Worm (Caenorhabditis elegans) whole organism, mixed stage, embryonic: Measurements from ENCODE around the gene tat-4.

Experiments
- M03D4.4 ChIP-seq: sonication (generic microtip); optimal IDR thresholded peaks from 2 replicates; lab custom pipeline; 2017; ENCODE audit warnings: mild to moderate bottlenecking, missing genetic modification characterization, missing compliant biosample characterization
- bed-3 ChIP-seq: fragments of 200-800 bp; sonication (Bioruptor generic); optimal IDR thresholded peaks from 3 replicates; lab custom pipeline; 2018; ENCODE audit warnings: mild to moderate bottlenecking, missing genetic modification characterization, moderate library complexity, missing compliant biosample characterization
- blmp-1 ChIP-seq: fragments of 150-350 bp; optimal IDR thresholded peaks from 2 replicates; lab custom pipeline; 2014; ENCODE audit warnings: missing biosample characterization, missing genetic modification characterization
- ceh-39 ChIP-seq: fragments of 150-350 bp; optimal IDR thresholded peaks from 2 replicates; lab custom pipeline; 2014; ENCODE audit warnings: missing biosample characterization, missing genetic modification characterization
- ceh-83 ChIP-seq: fragments of 200-800 bp; sonication (Bioruptor generic); optimal IDR thresholded peaks from 2 replicates; lab custom pipeline; 2018; ENCODE audit warnings: mild to moderate bottlenecking, missing genetic modification characterization, missing compliant biosample characterization
- ces-1 ChIP-seq: fragments of 150-350 bp; optimal IDR thresholded peaks from 2 replicates; lab custom pipeline; 2014; ENCODE audit warnings: missing biosample characterization, missing genetic modification reagents, missing genetic modification characterization
- cnd-1 ChIP-seq: fragments of 200-800 bp; sonication (Bioruptor generic); optimal IDR thresholded peaks from 2 replicates; lab custom pipeline; 2018; ENCODE audit warnings: mild to moderate bottlenecking, missing genetic modification characterization, missing compliant biosample characterization
- drap-1 ChIP-seq: fragments of 200-800 bp; sonication (Bioruptor generic); optimal IDR thresholded peaks from 3 replicates; lab custom pipeline; 2018; ENCODE audit warnings: mild to moderate bottlenecking, missing genetic modification characterization, missing compliant biosample characterization
- elt-1 ChIP-seq: sonication (generic microtip); optimal IDR thresholded peaks from 2 replicates; lab custom pipeline; 2017; ENCODE audit warnings: missing genetic modification characterization, mild to moderate bottlenecking, missing compliant biosample characterization, antibody characterized with exemption, moderate library complexity, borderline replicate concordance; ENCODE audit not compliant: insufficient read depth
- elt-3 ChIP-seq: fragments of 150-350 bp; optimal IDR thresholded peaks from 2 replicates; lab custom pipeline; 2014; ENCODE audit warnings: missing biosample characterization, missing genetic modification characterization
- flh-1 ChIP-seq: fragments of 200-800 bp; sonication (Bioruptor generic); optimal IDR thresholded peaks from 2 replicates; lab custom pipeline; 2018; ENCODE audit warnings: mild to moderate bottlenecking, missing genetic modification characterization, moderate library complexity, missing compliant biosample characterization
- lin-13 ChIP-seq: fragments of 150-350 bp; optimal IDR thresholded peaks from 2 replicates; lab custom pipeline; 2014; ENCODE audit warnings: missing biosample characterization, missing genetic modification characterization
- mab-5 ChIP-seq: fragments of 150-350 bp; optimal IDR thresholded peaks from 2 replicates; lab custom pipeline; 2014; ENCODE audit warnings: missing biosample characterization, missing genetic modification characterization
- mep-1 ChIP-seq: fragments of 150-350 bp; optimal IDR thresholded peaks from 2 replicates; lab custom pipeline; 2017; ENCODE audit warnings: missing biosample characterization, missing genetic modification reagents, missing genetic modification characterization, inconsistent platforms
- mls-2 ChIP-seq: sonication (generic microtip); optimal IDR thresholded peaks from 2 replicates; lab custom pipeline; 2016; ENCODE audit warnings: mild to moderate bottlenecking, missing genetic modification characterization, moderate library complexity, missing compliant biosample characterization
- nhr-12 ChIP-seq: fragments of 150-350 bp; optimal IDR thresholded peaks from 2 replicates; lab custom pipeline; 2014; ENCODE audit warnings: missing biosample characterization, missing genetic modification characterization
- nhr-2 ChIP-seq: fragments of 150-350 bp; optimal IDR thresholded peaks from 2 replicates; lab custom pipeline; 2014; ENCODE audit warnings: missing biosample characterization, missing genetic modification characterization
- nhr-237 ChIP-seq: fragments of 150-350 bp; optimal IDR thresholded peaks from 2 replicates; lab custom pipeline; 2014; ENCODE audit warnings: missing biosample characterization, missing genetic modification characterization
- nhr-28 ChIP-seq: fragments of 150-350 bp; optimal IDR thresholded peaks from 2 replicates; lab custom pipeline; 2014; ENCODE audit warnings: missing biosample characterization, missing genetic modification characterization
- nhr-76 ChIP-seq: sonication (generic microtip); optimal IDR thresholded peaks from 2 replicates; lab custom pipeline; 2017; ENCODE audit warnings: missing biosample characterization, missing genetic modification characterization
- sem-2 ChIP-seq: fragments of 200-800 bp; sonication (Bioruptor generic); optimal IDR thresholded peaks from 2 replicates; lab custom pipeline; 2018; ENCODE audit warnings: mild to moderate bottlenecking, missing genetic modification characterization, missing compliant biosample characterization
- snpc-4 ChIP-seq: fragments of 150-350 bp; optimal IDR thresholded peaks from 2 replicates; lab custom pipeline; 2014; ENCODE audit warnings: missing biosample characterization, missing genetic modification characterization
- sptf-1 ChIP-seq: sonication (generic microtip); optimal IDR thresholded peaks from 2 replicates; lab custom pipeline; 2017; ENCODE audit warnings: mild to moderate bottlenecking, missing genetic modification characterization, moderate library complexity, missing compliant biosample characterization
- tbx-8 ChIP-seq: fragments of 200-800 bp; sonication (Bioruptor generic); optimal IDR thresholded peaks from 2 replicates; lab custom pipeline; 2018; ENCODE audit warnings: mild to moderate bottlenecking, missing genetic modification characterization, moderate library complexity, missing compliant biosample characterization
- unc-120 ChIP-seq: sonication (generic microtip); optimal IDR thresholded peaks from 2 replicates; lab custom pipeline; 2017; ENCODE audit warnings: missing genetic modification characterization, missing compliant biosample characterization; ENCODE audit not compliant: poor library complexity, severe bottlenecking
- unc-39 ChIP-seq: fragments of 150-350 bp; optimal IDR thresholded peaks from 2 replicates; lab custom pipeline; 2014; ENCODE audit warnings: missing biosample characterization, missing genetic modification characterization
- unc-62 ChIP-seq: fragments of 150-350 bp; optimal IDR thresholded peaks from 2 replicates; lab custom pipeline; 2014; ENCODE audit warnings: missing biosample characterization, missing genetic modification reagents, missing genetic modification characterization
- zip-8 ChIP-seq: fragments of 150-350 bp; optimal IDR thresholded peaks from 2 replicates; lab custom pipeline; 2014; ENCODE audit warnings: missing biosample characterization, missing genetic modification characterization
- ztf-11 ChIP-seq: fragments of 150-350 bp; optimal IDR thresholded peaks from 2 replicates; lab custom pipeline; 2014; ENCODE audit warnings: missing biosample characterization, missing genetic modification characterization

The tat-4 gene

DNA sequence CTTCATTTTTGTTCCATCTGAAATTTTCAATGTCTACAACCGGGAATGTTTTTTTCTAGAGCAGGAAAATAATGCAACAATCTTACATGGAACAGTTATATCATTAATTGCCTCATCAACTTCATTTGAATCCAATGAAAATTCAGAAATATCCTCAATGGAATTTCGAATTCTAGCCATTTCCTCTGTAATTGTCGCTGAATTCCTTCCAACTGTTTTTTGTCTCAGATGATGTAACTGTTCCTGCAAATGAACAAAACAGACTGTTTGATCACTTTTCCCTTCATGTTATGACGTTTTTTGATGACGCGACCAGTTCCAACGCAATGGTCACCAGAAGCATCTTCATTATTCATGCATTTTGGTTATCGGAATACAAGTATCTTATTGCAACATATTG lies 22.6 kb downstream of the tat-4 start:
- TF ChIP-seq tbx-8 (GFP tag; lab: Kevin White, UChicago) (no peak), unc-39 (no peak), sem-2 (GFP tag; lab: Kevin White, UChicago) (no peak), nhr-28 (tag; lab: Kevin White, UChicago) (no peak), blmp-1 (tag; lab: Kevin White, UChicago) (no peak), cnd-1 (tag; lab: Kevin White, UChicago) (no peak), ceh-39 (tag; lab: Kevin White, UChicago) (no peak), nhr-76 (tag; lab: Kevin White, UChicago) (no peak), lin-13 (no peak), ztf-11 (tag; lab: Kevin White, UChicago) (no peak)

DNA sequence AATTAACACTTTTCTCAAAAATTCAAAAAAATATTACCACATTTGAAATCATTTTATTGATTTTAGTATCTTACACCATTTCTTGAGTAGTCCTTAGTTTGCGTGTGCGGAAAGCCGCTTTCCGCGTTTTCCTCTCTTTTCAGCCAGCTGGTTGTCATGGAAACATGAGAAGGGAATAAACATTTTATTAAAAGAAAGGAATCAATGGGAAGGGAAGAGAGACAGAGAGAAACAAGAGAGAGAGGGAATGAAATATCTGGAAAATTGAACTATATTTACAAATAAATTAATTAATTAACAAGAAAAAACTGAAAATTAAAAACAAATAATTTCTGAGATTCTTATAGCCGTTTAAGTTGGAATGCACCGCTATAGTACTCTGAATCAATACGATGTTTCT lies 24.7 kb downstream of the tat-4 start, which contains the start of gene mks-2:
Gene mks-2, minus strand, starts transcription at position 101 of the 400 bp plus-strand sequence.
- no peak for TF ChIP-seq unc-39
- no peak for TF ChIP-seq cnd-1 (tag; lab: Kevin White, UChicago)
- TF ChIP-seq elt-3: no peak

DNA sequence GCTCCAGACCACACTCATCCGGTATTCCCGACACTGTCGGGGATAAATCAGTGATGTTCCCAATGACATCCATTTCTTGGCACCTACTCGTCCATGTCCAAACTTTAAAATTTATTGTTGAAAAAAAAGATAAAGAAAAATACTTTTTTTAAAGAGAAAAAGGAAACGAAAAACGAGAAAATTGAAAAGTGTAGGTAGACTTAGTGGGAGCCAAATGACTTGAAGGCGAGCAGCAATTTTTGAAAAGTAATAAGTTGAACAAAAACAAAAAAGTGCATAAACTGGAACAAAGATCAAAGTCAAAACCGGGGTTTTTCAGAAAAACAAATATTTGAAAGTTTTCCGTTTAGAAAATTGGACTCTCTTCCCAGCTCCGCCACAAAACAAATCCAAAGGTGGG lies 36.0 kb downstream of the tat-4 start, which contains the start of gene daf-37:
Gene daf-37, minus strand, starts transcription at position 101 of the 400 bp plus-strand sequence.
- TF ChIP-seq mep-1 (tag; lab: Kevin White, UChicago): no peak
- TF ChIP-seq nhr-2: no peak
- no peak for TF ChIP-seq ces-1
- TF ChIP-seq elt-1 (tag; lab: Kevin White, UChicago): no peak
- TF ChIP-seq nhr-237 (tag; lab: Kevin White, UChicago): no peak
- TF ChIP-seq sem-2 (GFP tag; lab: Kevin White, UChicago): no peak
- TF ChIP-seq unc-62: no peak

DNA sequence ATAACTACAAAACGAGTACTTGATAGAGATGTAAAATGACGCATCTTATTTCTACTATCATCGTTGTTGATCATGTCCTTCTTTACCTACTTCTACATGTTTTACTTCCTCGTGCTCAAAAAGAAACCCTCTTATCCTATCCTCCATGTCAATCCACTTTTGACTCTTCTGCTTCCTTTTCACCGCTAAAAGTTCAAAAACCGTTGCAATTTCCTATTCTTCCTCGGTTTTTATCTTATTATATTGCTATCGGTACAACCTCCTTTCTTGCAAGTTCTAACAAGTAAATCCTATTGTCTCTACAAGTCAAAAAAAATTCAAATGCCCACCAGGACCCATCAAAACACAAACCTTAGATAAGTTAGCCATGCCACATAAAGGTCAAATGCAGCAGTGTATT lies 36.8 kb downstream of the tat-4 start:
- TF ChIP-seq flh-1 (GFP tag; lab: Kevin White, UChicago) (no peak), nhr-28 (tag; lab: Kevin White, UChicago) (no peak), mab-5 (tag; lab: Kevin White, UChicago) (no peak), mls-2 (tag; lab: Kevin White, UChicago) (no peak), tbx-8 (GFP tag; lab: Kevin White, UChicago) (no peak), mep-1 (tag; lab: Kevin White, UChicago) (no peak), sptf-1 (tag; lab: Kevin White, UChicago) (no peak), unc-39 (no peak), drap-1 (GFP tag; lab: Kevin White, UChicago) (no peak), ceh-83 (GFP tag; lab: Kevin White, UChicago) (no peak), zip-8 (no peak), nhr-12 (tag; lab: Kevin White, UChicago) (no peak), elt-3 (no peak), ceh-39 (tag; lab: Kevin White, UChicago) (no peak), elt-1 (tag; lab: Kevin White, UChicago) (no peak), snpc-4 (tag; lab: Kevin White, UChicago) (no peak), M03D4.4 (tag; lab: Kevin White, UChicago) (no peak), ztf-11 (tag; lab: Kevin White, UChicago) (no peak), nhr-237 (tag; lab: Kevin White, UChicago) (no peak)

DNA sequence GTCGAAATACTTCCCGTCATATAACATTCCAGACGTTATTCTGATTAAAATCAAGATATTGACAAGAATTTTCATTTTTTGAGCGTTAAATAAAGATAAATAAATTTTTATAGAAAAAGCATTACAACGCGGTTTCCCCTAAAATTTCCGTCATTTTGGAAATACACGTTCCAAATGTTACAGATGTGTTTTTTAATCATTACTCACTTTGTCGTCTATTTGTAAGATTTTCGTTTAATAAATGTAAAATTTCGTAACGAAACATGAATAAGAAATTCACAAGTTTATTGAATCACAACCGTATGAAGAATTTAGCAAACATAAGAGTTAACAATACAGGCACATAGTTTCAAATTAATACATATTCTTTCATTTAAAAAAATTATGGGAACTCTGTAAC lies 41.2 kb downstream of the tat-4 start, which contains the start of gene C30B5.17:
Gene C30B5.17, minus strand, starts transcription at position 101 of the 400 bp plus-strand sequence.
- no peak for TF ChIP-seq mep-1 (tag; lab: Kevin White, UChicago)
- TF ChIP-seq unc-120 (tag; lab: Kevin White, UChicago): no peak
- no peak for TF ChIP-seq bed-3 (GFP tag; lab: Kevin White, UChicago)
- no peak for TF ChIP-seq flh-1 (GFP tag; lab: Kevin White, UChicago)
- no peak for TF ChIP-seq ces-1
- TF ChIP-seq tbx-8 (GFP tag; lab: Kevin White, UChicago): no peak
- no peak for TF ChIP-seq ceh-83 (GFP tag; lab: Kevin White, UChicago)

DNA sequence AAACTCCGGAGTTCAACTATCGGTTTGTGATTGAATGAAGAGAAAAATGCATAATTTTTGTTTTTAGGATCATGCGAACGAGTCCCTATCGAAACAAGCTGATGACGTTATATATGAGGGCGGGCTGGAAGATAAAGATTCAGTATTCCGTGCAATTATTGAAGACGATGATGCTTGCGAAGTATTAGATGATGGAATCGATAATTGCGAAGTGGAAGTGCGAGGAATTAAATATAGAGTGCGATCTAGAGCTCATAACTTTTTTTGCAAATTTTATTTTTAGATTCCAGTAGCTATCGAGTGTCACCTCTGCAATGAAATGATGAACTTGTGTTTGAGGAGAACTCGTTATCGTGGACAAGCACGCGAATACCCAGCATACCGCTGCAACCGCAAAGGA lies 45.1 kb downstream of the tat-4 start:
- TF ChIP-seq bed-3 (GFP tag; lab: Kevin White, UChicago) (no peak), mls-2 (tag; lab: Kevin White, UChicago) (no peak), unc-62 (no peak), ceh-83 (GFP tag; lab: Kevin White, UChicago) (no peak), mep-1 (tag; lab: Kevin White, UChicago) (no peak), unc-120 (tag; lab: Kevin White, UChicago) (no peak), blmp-1 (tag; lab: Kevin White, UChicago) (no peak)
